Worm (Caenorhabditis elegans) whole organism, L3 larva: ENCODE results near the gene Y110A2AL.3.

Experiments used
- R02D3.7 ChIP-seq: fragments of 150-350 bp; optimal IDR thresholded peaks from 2 replicates; lab custom pipeline; 2014; ENCODE audit warnings: missing biosample characterization, missing genetic modification characterization
- ZK546.5 ChIP-seq: sonication (generic microtip); optimal IDR thresholded peaks from 2 replicates; lab custom pipeline; 2017; ENCODE audit warnings: missing biosample characterization, missing genetic modification characterization
- aly-2 ChIP-seq: fragments of 150-350 bp; optimal IDR thresholded peaks from 2 replicates; lab custom pipeline; 2014; ENCODE audit warnings: missing biosample characterization, missing genetic modification characterization
- ceh-28 ChIP-seq: fragments of 150-350 bp; optimal IDR thresholded peaks from 2 replicates; lab custom pipeline; 2014; ENCODE audit warnings: missing biosample characterization, missing genetic modification reagents, missing genetic modification characterization
- ceh-82 ChIP-seq: fragments of 150-350 bp; optimal IDR thresholded peaks from 2 replicates; lab custom pipeline; 2014; ENCODE audit warnings: missing biosample characterization, missing genetic modification characterization
- ceh-9 ChIP-seq: sonication (generic microtip); optimal IDR thresholded peaks from 2 replicates; lab custom pipeline; 2018; ENCODE audit warnings: missing biosample characterization, missing genetic modification characterization
- daf-12 ChIP-seq: fragments of 150-350 bp; optimal IDR thresholded peaks from 2 replicates; lab custom pipeline; 2014; ENCODE audit warnings: missing biosample characterization, missing genetic modification reagents, missing genetic modification characterization
- egl-5 ChIP-seq: fragments of 150-350 bp; optimal IDR thresholded peaks from 2 replicates; lab custom pipeline; 2017; ENCODE audit warnings: missing biosample characterization, missing genetic modification reagents, missing genetic modification characterization, inconsistent platforms
- elt-1 ChIP-seq: fragments of 150-350 bp; optimal IDR thresholded peaks from 2 replicates; lab custom pipeline; 2014; ENCODE audit warnings: missing biosample characterization, missing genetic modification characterization
- elt-2 ChIP-seq: sonication (generic microtip); optimal IDR thresholded peaks from 2 replicates; lab custom pipeline; 2016; ENCODE audit warnings: missing genetic modification reagents, mild to moderate bottlenecking, missing genetic modification characterization, missing compliant biosample characterization
- elt-3 ChIP-seq, 3 experiments: fragments of 150-350 bp in 1 of 3; sonication (generic microtip) in 2 of 3; optimal IDR thresholded peaks; 2 replicates in 2 of 3; 4 replicates in 1 of 3; lab custom pipeline; 2014 to 2017; ENCODE audit warnings: missing biosample characterization in 3 of 3, missing genetic modification characterization in 3 of 3
- eor-1 ChIP-seq, 2 experiments: fragments of 150-350 bp; optimal IDR thresholded peaks; 2 replicates each; lab custom pipeline; 2014 to 2018; ENCODE audit warnings: missing biosample characterization in 2 of 2, missing genetic modification characterization in 2 of 2
- fkh-2 ChIP-seq: fragments of 150-350 bp; optimal IDR thresholded peaks from 2 replicates; lab custom pipeline; 2014; ENCODE audit warnings: missing biosample characterization, missing genetic modification reagents, missing genetic modification characterization
- fos-1 ChIP-seq: fragments of 150-350 bp; optimal IDR thresholded peaks from 2 replicates; lab custom pipeline; 2014; ENCODE audit warnings: missing biosample characterization, missing genetic modification characterization
- jun-1 ChIP-seq: fragments of 150-350 bp; optimal IDR thresholded peaks from 2 replicates; lab custom pipeline; 2014; ENCODE audit warnings: missing biosample characterization, missing genetic modification reagents, missing genetic modification characterization
- lin-15B ChIP-seq: fragments of 150-350 bp; optimal IDR thresholded peaks from 2 replicates; lab custom pipeline; 2014; ENCODE audit warnings: missing biosample characterization, missing genetic modification characterization
- lin-39 ChIP-seq: fragments of 150-350 bp; optimal IDR thresholded peaks from 2 replicates; lab custom pipeline; 2018; ENCODE audit warnings: missing biosample characterization, missing genetic modification reagents, missing genetic modification characterization
- lsy-12 ChIP-seq: sonication (generic microtip); optimal IDR thresholded peaks from 2 replicates; lab custom pipeline; 2016; ENCODE audit warnings: mild to moderate bottlenecking, missing genetic modification characterization, missing compliant biosample characterization
- mdl-1 ChIP-seq: fragments of 150-350 bp; optimal IDR thresholded peaks from 2 replicates; lab custom pipeline; 2014; ENCODE audit warnings: missing biosample characterization, missing genetic modification characterization
- nfya-1 ChIP-seq: sonication (generic microtip); optimal IDR thresholded peaks from 2 replicates; lab custom pipeline; 2017; ENCODE audit warnings: missing genetic modification characterization, mild to moderate bottlenecking, missing compliant biosample characterization, antibody characterized with exemption, moderate library complexity; ENCODE audit not compliant: insufficient read depth
- nhr-11 ChIP-seq: fragments of 150-350 bp; optimal IDR thresholded peaks from 2 replicates; lab custom pipeline; 2014; ENCODE audit warnings: missing biosample characterization, missing genetic modification characterization
- nhr-12 ChIP-seq: fragments of 150-350 bp; optimal IDR thresholded peaks from 2 replicates; lab custom pipeline; 2014; ENCODE audit warnings: missing biosample characterization, missing genetic modification characterization
- nhr-23 ChIP-seq: fragments of 150-350 bp; optimal IDR thresholded peaks from 2 replicates; lab custom pipeline; 2014; ENCODE audit warnings: missing biosample characterization, missing genetic modification reagents, missing genetic modification characterization
- nhr-237 ChIP-seq: fragments of 150-350 bp; optimal IDR thresholded peaks from 2 replicates; lab custom pipeline; 2014; ENCODE audit warnings: missing biosample characterization, missing genetic modification characterization
- nhr-25 ChIP-seq: sonication (generic microtip); optimal IDR thresholded peaks from 2 replicates; lab custom pipeline; 2017; ENCODE audit warnings: missing biosample characterization, missing genetic modification characterization
- nhr-28 ChIP-seq: fragments of 150-350 bp; optimal IDR thresholded peaks from 2 replicates; lab custom pipeline; 2014; ENCODE audit warnings: missing biosample characterization, missing genetic modification characterization
- nhr-43 ChIP-seq: sonication (generic microtip); optimal IDR thresholded peaks from 2 replicates; lab custom pipeline; 2016; ENCODE audit warnings: mild to moderate bottlenecking, missing genetic modification characterization, missing compliant biosample characterization; ENCODE audit not compliant: poor library complexity, severe bottlenecking
- nhr-67 ChIP-seq: fragments of 150-350 bp; optimal IDR thresholded peaks from 2 replicates; lab custom pipeline; 2014; ENCODE audit warnings: missing biosample characterization, missing genetic modification characterization
- pha-4 ChIP-seq: fragments of 150-350 bp; optimal IDR thresholded peaks from 2 replicates; lab custom pipeline; 2014; ENCODE audit warnings: missing biosample characterization, missing genetic modification reagents, missing genetic modification characterization
- pqm-1 ChIP-seq: fragments of 150-350 bp; optimal IDR thresholded peaks from 2 replicates; lab custom pipeline; 2017; ENCODE audit warnings: missing biosample characterization, missing genetic modification characterization, inconsistent platforms
- sea-2 ChIP-seq: fragments of 150-350 bp; sonication (generic microtip); optimal IDR thresholded peaks from 4 replicates; lab custom pipeline; 2014; ENCODE audit warnings: missing biosample characterization, missing genetic modification reagents, missing genetic modification characterization
- skn-1 ChIP-seq: fragments of 150-350 bp; optimal IDR thresholded peaks from 2 replicates; lab custom pipeline; 2014; ENCODE audit warnings: missing biosample characterization, missing genetic modification characterization
- snpc-4 ChIP-seq: fragments of 150-350 bp; optimal IDR thresholded peaks from 2 replicates; lab custom pipeline; 2014; ENCODE audit warnings: missing biosample characterization, missing genetic modification characterization
- tbx-2 ChIP-seq: sonication (generic microtip); optimal IDR thresholded peaks from 2 replicates; lab custom pipeline; 2016; ENCODE audit warnings: mild to moderate bottlenecking, missing genetic modification characterization, missing compliant biosample characterization
- unc-39 ChIP-seq: sonication (generic microtip); optimal IDR thresholded peaks from 4 replicates; lab custom pipeline; 2017; ENCODE audit warnings: missing biosample characterization, missing genetic modification characterization
- zag-1 ChIP-seq: fragments of 150-350 bp; optimal IDR thresholded peaks from 2 replicates; lab custom pipeline; 2014; ENCODE audit warnings: missing biosample characterization, missing genetic modification characterization
- ztf-11 ChIP-seq: fragments of 150-350 bp; optimal IDR thresholded peaks from 2 replicates; lab custom pipeline; 2014; ENCODE audit warnings: missing biosample characterization, missing genetic modification characterization

Y110A2AL.3 gene

DNA sequence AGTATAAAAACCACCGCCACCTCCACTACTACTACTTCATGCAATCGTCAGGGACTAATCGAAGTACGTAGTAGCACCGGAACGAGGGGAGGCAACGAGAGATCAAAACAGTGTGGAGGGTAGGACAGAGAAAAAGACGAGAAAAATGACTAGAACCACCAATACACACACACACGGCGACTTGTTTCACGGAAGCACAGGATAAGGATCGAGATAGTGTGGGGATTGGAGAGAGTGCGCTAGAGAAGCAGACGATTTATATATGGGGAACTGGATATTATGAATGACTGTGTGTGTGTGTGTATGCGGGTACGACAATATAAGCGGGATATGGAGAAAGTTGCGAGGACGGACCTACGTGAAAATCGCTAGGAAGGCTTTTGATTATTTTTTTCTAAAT lies 12.1 kb upstream of the Y110A2AL.3 start (continued):
- TF ChIP-seq eor-1 (tag; optimal IDR thresholded peaks at IDR 0.05; lab: Kevin White, UChicago): no peak

DNA sequence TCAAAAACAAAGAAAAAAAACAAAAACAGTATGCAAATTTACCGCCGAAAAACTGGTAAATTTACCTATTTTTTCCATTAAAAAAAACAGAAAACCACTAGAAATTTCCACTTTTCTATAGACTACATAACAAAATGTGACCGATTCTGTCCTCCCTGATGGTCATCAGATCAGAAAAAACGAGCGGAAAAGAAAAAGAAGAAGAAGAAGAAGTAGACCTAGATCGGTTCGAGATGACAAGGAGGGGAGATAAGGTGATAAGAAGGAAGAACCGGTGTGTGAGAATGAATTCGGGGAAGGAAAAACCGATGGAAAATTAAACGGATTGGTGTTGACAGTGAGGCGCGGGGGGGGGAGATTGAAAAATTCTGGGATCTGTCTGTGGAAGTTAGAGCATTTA lies 10.8 kb upstream of the Y110A2AL.3 start:
- TF ChIP-seq elt-2 (tag; lab: Kevin White, UChicago) (no peak), ceh-82 (tag; lab: Kevin White, UChicago) (no peak), pha-4 (no peak), nhr-43 (tag; lab: Kevin White, UChicago) (peak; percentile 22), nhr-28 (tag; lab: Kevin White, UChicago) (no peak), unc-39 (no peak), tbx-2 (tag; lab: Kevin White, UChicago) (no peak), elt-3 (tag; optimal IDR thresholded peaks at IDR 0.05; lab: Kevin White, UChicago) (peak in 1 of 3 experiments; percentile 9), lin-39 (tag; lab: Kevin White, UChicago) (no peak), nhr-67 (tag; lab: Kevin White, UChicago) (no peak), nhr-23 (tag; lab: Kevin White, UChicago) (peak; percentile 13), fos-1 (tag; lab: Kevin White, UChicago) (no peak), fkh-2 (tag; lab: Kevin White, UChicago) (no peak), skn-1 (tag; lab: Kevin White, UChicago) (no peak), egl-5 (tag; lab: Kevin White, UChicago) (no peak), sea-2 (GFP tag; lab: Kevin White, UChicago) (no peak)

ce11 chrII:2857559-2857958 lies 9.3 kb upstream of the Y110A2AL.3 start:
- peak; percentile 81 for TF ChIP-seq elt-1 (tag; lab: Kevin White, UChicago)
- TF ChIP-seq elt-3 (tag; optimal IDR thresholded peaks at IDR 0.05; lab: Kevin White, UChicago): peak in 2 of 3 experiments; percentile 70 to 95
- no peak for TF ChIP-seq unc-39
- TF ChIP-seq nhr-25 (tag; lab: Kevin White, UChicago): peak; percentile 49
- TF ChIP-seq snpc-4 (tag; lab: Kevin White, UChicago): no peak
- TF ChIP-seq lsy-12 (tag; lab: Kevin White, UChicago): no peak
- TF ChIP-seq aly-2 (tag; lab: Kevin White, UChicago): no peak
- no peak for TF ChIP-seq elt-2 (tag; lab: Kevin White, UChicago)
- peak; percentile 63 for TF ChIP-seq nhr-43 (tag; lab: Kevin White, UChicago)

- TF ChIP-seq daf-12 (tag; lab: Kevin White, UChicago) (no peak), pha-4 (no peak), fkh-2 (tag; lab: Kevin White, UChicago) (no peak), nhr-237 (tag; lab: Kevin White, UChicago) (no peak), nhr-11 (no peak), R02D3.7 (no peak), egl-5 (tag; lab: Kevin White, UChicago) (no peak), jun-1 (tag; lab: Kevin White, UChicago) (no peak), eor-1 (tag; optimal IDR thresholded peaks at IDR 0.05; lab: Kevin White, UChicago) (no peak), lin-39 (tag; lab: Kevin White, UChicago) (no peak), zag-1 (tag; lab: Kevin White, UChicago) (no peak), pqm-1 (no peak), nfya-1 (no peak), ceh-9 (tag; lab: Kevin White, UChicago) (no peak), tbx-2 (tag; lab: Kevin White, UChicago) (no peak)
- TF ChIP-seq, all 47 proteins: peak for 0
Measured at ce11 chrII:2858851-2859250, 8.0 kb upstream of the Y110A2AL.3 start.

DNA sequence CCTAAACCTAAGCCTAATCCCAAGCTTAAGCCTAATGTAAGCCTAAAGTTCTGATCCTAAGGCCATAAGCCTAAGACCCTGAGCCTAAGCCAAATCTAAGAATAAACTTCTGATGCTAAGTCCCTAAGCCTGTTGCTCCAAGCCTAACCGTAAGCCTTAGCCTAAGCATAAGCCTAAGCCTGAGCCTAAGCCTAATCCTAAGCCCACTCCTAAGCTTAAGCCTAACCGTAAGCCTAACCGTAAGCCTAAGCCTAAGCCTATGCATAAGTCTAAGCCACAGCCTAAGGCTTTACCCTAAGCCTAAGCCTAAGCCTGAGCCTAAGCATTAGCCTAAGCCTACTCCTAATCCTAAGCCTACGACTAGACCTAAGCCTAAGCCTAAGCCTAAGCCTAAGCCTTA lies 7.6 kb upstream of the Y110A2AL.3 start:
- TF ChIP-seq ztf-11: no peak
- TF ChIP-seq nhr-23 (tag; lab: Kevin White, UChicago): no peak
- no peak for TF ChIP-seq nhr-12 (tag; lab: Kevin White, UChicago)
- TF ChIP-seq lin-15B: no peak
- no peak for TF ChIP-seq ZK546.5 (tag; lab: Kevin White, UChicago)
- no peak for TF ChIP-seq ceh-9 (tag; lab: Kevin White, UChicago)
- TF ChIP-seq lin-39 (tag; lab: Kevin White, UChicago): no peak
- TF ChIP-seq egl-5 (tag; lab: Kevin White, UChicago): no peak
- no peak for TF ChIP-seq aly-2 (tag; lab: Kevin White, UChicago)
- TF ChIP-seq R02D3.7: no peak
- no peak for TF ChIP-seq fos-1 (tag; lab: Kevin White, UChicago)
- no peak for TF ChIP-seq jun-1 (tag; lab: Kevin White, UChicago)
- TF ChIP-seq mdl-1 (tag; lab: Kevin White, UChicago): no peak
- no peak for TF ChIP-seq nhr-67 (tag; lab: Kevin White, UChicago)
- TF ChIP-seq sea-2 (GFP tag; lab: Kevin White, UChicago): no peak
- no peak for TF ChIP-seq nhr-237 (tag; lab: Kevin White, UChicago)
- TF ChIP-seq ceh-28 (tag; lab: Kevin White, UChicago): no peak
- no peak for TF ChIP-seq nhr-25 (tag; lab: Kevin White, UChicago)
- no peak for TF ChIP-seq daf-12 (tag; lab: Kevin White, UChicago)
